Worm (Caenorhabditis elegans) whole organism, L2 larva: ENCODE results near the gene hmg-5.

Experiments used
- ceh-16 ChIP-seq: fragments of 150-350 bp; optimal IDR thresholded peaks from 2 replicates; lab custom pipeline; 2014; ENCODE audit warnings: missing biosample characterization, missing genetic modification characterization
- fos-1 ChIP-seq: fragments of 150-350 bp; optimal IDR thresholded peaks from 2 replicates; lab custom pipeline; 2014; ENCODE audit warnings: missing biosample characterization, missing genetic modification characterization
- mdl-1 ChIP-seq, 2 experiments: fragments of 150-350 bp in 1 of 2; sonication (generic microtip) in 1 of 2; optimal IDR thresholded peaks; 2 replicates each; lab custom pipeline; 2017; ENCODE audit warnings: missing biosample characterization in 2 of 2, missing genetic modification characterization in 2 of 2
- nhr-10 ChIP-seq: sonication (generic microtip); optimal IDR thresholded peaks from 2 replicates; lab custom pipeline; 2017; ENCODE audit warnings: missing biosample characterization, missing genetic modification characterization
- nhr-11 ChIP-seq: fragments of 150-350 bp; optimal IDR thresholded peaks from 2 replicates; lab custom pipeline; 2014; ENCODE audit warnings: missing biosample characterization, missing genetic modification characterization
- nhr-25 ChIP-seq: fragments of 150-350 bp; sonication (generic microtip); optimal IDR thresholded peaks from 3 replicates; lab custom pipeline; 2014; ENCODE audit warnings: missing biosample characterization, missing genetic modification characterization
- peb-1 ChIP-seq: fragments of 150-350 bp; optimal IDR thresholded peaks from 2 replicates; lab custom pipeline; 2014; ENCODE audit warnings: missing biosample characterization, missing genetic modification characterization
- snpc-4 ChIP-seq: fragments of 150-350 bp; optimal IDR thresholded peaks from 2 replicates; lab custom pipeline; 2014; ENCODE audit warnings: missing biosample characterization, missing genetic modification characterization
- zag-1 ChIP-seq: fragments of 150-350 bp; optimal IDR thresholded peaks from 2 replicates; lab custom pipeline; 2014; ENCODE audit warnings: missing biosample characterization, missing genetic modification characterization

DNA sequence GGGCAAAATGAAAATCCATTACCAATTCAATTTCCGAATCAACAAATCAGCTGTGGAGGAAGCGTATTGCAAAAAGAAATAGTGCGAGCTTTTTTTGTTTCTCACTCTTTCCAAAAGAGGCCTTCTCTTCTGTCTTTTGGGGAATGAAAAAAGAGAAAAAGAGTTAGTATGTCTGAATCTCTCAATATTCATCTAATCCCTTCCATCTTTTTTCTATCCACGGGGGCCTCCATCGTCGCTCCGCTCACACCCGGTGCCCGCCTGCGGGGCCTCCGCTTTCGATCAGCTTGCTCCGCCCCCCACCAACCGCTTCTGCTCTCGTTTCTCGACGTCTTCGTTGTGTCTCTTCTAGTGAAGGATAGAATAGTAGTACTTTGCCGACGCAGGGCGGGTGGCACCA, 26.8 kb downstream of the hmg-5 start:
- TF ChIP-seq mdl-1 (tag; optimal IDR thresholded peaks at IDR 0.05; lab: Kevin White, UChicago) (peak in 1 of 2 experiments; percentile 44), nhr-10 (tag; lab: Kevin White, UChicago) (no peak), peb-1 (no peak), zag-1 (tag; lab: Kevin White, UChicago) (peak; percentile 57), snpc-4 (tag; lab: Kevin White, UChicago) (no peak), nhr-25 (no peak), ceh-16 (tag; lab: Kevin White, UChicago) (no peak), nhr-11 (tag; lab: Kevin White, UChicago) (no peak), fos-1 (tag; lab: Kevin White, UChicago) (no peak)
